Fruit fly (Drosophila melanogaster): ENCODE results near the gene mtgo.

Gene mtgo

DNA sequence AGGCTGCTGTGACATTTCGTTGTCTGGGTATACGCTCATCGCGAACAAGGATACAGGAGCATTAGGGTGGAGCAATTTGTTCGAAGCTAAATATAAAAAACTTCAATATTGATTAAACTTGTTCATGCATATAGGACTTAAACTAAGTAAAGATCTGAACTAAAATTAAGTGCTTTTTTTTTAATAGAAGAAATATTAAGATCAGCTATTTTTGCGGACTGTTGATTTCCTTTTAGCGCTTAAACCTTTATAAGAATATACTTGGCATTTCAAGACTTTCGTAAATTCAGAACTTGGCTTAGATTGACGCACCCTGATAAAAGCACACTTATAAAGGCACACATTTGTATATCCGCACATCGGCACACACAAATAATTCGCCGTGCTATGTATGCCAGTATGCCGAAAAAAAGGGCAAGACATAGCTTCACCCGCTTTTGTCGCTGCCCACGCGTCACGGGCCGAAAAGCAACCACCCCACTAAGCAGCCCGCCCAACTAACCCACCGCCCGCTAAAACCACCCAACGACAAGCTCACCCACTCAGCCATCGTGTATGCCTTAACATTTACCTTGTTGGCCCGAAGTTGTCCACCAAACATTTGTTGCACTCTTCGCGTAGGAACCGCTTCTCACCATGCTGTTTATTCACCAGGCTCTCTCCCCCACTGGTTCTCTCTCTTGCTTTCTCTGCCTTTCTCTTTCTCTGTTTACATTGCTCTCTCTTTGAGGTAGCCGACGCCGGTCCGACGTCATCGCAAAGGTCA, 3.0 kb downstream of the mtgo start (continued):
- TF ChIP-seq dpn (GFP tag; optimal IDR thresholded peaks at IDR 0.05) (peak; percentile 22 to 31), tup (GFP tag; optimal IDR thresholded peaks at IDR 0.05) (no peak), CTCF (GFP tag; optimal IDR thresholded peaks at IDR 0.05) (no peak), z (GFP tag; IDR thresholded peaks at IDR 0.05) (peak; percentile 43; the same call in 2 of the 3 replicates), BEAF-32 (GFP tag; optimal IDR thresholded peaks at IDR 0.05) (no peak), CG13894 (tag; optimal IDR thresholded peaks at IDR 0.05) (peak; percentile 93), sug (tag; optimal IDR thresholded peaks at IDR 0.05) (peak; percentile 63), Dref (GFP tag; IDR thresholded peaks at IDR 0.05) (no peak), Sox100B (GFP tag; optimal IDR thresholded peaks at IDR 0.05) (peak; percentile 40), Sry-δ (GFP tag; optimal IDR thresholded peaks at IDR 0.05) (no peak), kni (GFP tag; optimal IDR thresholded peaks at IDR 0.05) (no peak), CG10209 (GFP tag; optimal IDR thresholded peaks at IDR 0.05) (peak; percentile 68), nmo (GFP tag; optimal IDR thresholded peaks at IDR 0.05) (no peak), nerfin-2 (GFP tag; IDR thresholded peaks at IDR 0.05; ENCODE audit: partially characterized antibody) (no peak), nau (GFP tag; optimal IDR thresholded peaks at IDR 0.05) (peak; percentile 27), gfzf (GFP tag; optimal IDR thresholded peaks at IDR 0.05) (no peak), NC2β (GFP tag; optimal IDR thresholded peaks at IDR 0.05) (no peak), sc (optimal IDR thresholded peaks at IDR 0.05) (no peak), sc (GFP tag; optimal IDR thresholded peaks at IDR 0.05) (no peak), cwo (GFP tag; optimal IDR thresholded peaks at IDR 0.05) (peak; percentile 81), CG4707 (GFP tag; optimal IDR thresholded peaks at IDR 0.05) (peak; percentile 38), CG7786 (GFP tag; optimal IDR thresholded peaks at IDR 0.05) (peak; percentile 53), cad (GFP tag; optimal IDR thresholded peaks at IDR 0.05) (no peak), CG31224 (GFP tag; IDR thresholded peaks at IDR 0.05) (no peak), maf-S (GFP tag; optimal IDR thresholded peaks at IDR 0.05) (no peak), Trl (optimal IDR thresholded peaks at IDR 0.05) (peak; percentile 76 to 89), Trl (GFP tag; optimal IDR thresholded peaks at IDR 0.05) (peak; percentile 0), sqz (GFP tag; optimal IDR thresholded peaks at IDR 0.05) (no peak), tgo (GFP tag; IDR thresholded peaks at IDR 0.05) (peak; percentile 37; the same call in 1 of the 3 replicates), CG1647 (GFP tag; optimal IDR thresholded peaks at IDR 0.05) (no peak), tx (GFP tag; optimal IDR thresholded peaks at IDR 0.05) (peak; percentile 23), CG2129 (GFP tag; IDR thresholded peaks at IDR 0.05; ENCODE audit: partially characterized antibody) (no peak), lilli (GFP tag; optimal IDR thresholded peaks at IDR 0.05) (peak; percentile 57), CG5953 (GFP tag; IDR thresholded peaks at IDR 0.05) (peak; percentile 12; the same call in 1 of the 2 replicates), eyg (GFP tag; optimal IDR thresholded peaks at IDR 0.05) (no peak), CG14050 (GFP tag; IDR thresholded peaks at IDR 0.05) (peak; percentile 12; the same call in 1 of the 3 replicates), Hmr (GFP tag; optimal IDR thresholded peaks at IDR 0.05) (peak; percentile 93), pum (GFP tag; optimal IDR thresholded peaks at IDR 0.05) (no peak), so (GFP tag; IDR thresholded peaks at IDR 0.05) (no peak), CG14014 (GFP tag; IDR thresholded peaks at IDR 0.05) (peak; percentile 68), Rfx (GFP tag; IDR thresholded peaks at IDR 0.05) (peak; percentile 54), zfh2 (GFP tag; optimal IDR thresholded peaks at IDR 0.05) (peak; percentile 48), CG7928 (GFP tag; optimal IDR thresholded peaks at IDR 0.05) (peak; percentile 35), CG3838 (GFP tag; optimal IDR thresholded peaks at IDR 0.05) (no peak), fu2 (GFP tag; optimal IDR thresholded peaks at IDR 0.05) (peak; percentile 24), Lhr (GFP tag; optimal IDR thresholded peaks at IDR 0.05) (no peak), danr (GFP tag; IDR thresholded peaks at IDR 0.05) (no peak), CG8281 (tag; optimal IDR thresholded peaks at IDR 0.05) (peak; percentile 33), CG32772 (GFP tag; IDR thresholded peaks at IDR 0.05) (no peak), Awh (GFP tag; IDR thresholded peaks at IDR 0.05) (no peak), yki (optimal IDR thresholded peaks at IDR 0.05) (peak; percentile 43)

All from whole organism, embryonic.